Worm (Caenorhabditis elegans) whole organism, L3 larva: ENCODE results near the gene Y52E8A.2.

ENCODE experiments used
- R02D3.7 ChIP-seq: fragments of 150-350 bp; optimal IDR thresholded peaks from 2 replicates; lab custom pipeline; 2014; ENCODE audit warnings: missing biosample characterization, missing genetic modification characterization
- ZK546.5 ChIP-seq: sonication (generic microtip); optimal IDR thresholded peaks from 2 replicates; lab custom pipeline; 2017; ENCODE audit warnings: missing biosample characterization, missing genetic modification characterization
- aly-2 ChIP-seq: fragments of 150-350 bp; optimal IDR thresholded peaks from 2 replicates; lab custom pipeline; 2014; ENCODE audit warnings: missing biosample characterization, missing genetic modification characterization
- ama-1 ChIP-seq: fragments of 150-350 bp; optimal IDR thresholded peaks from 2 replicates; lab custom pipeline; 2018
- ceh-16 ChIP-seq: sonication (generic microtip); optimal IDR thresholded peaks from 2 replicates; lab custom pipeline; 2017; ENCODE audit warnings: missing biosample characterization, missing genetic modification characterization
- ceh-28 ChIP-seq: fragments of 150-350 bp; optimal IDR thresholded peaks from 2 replicates; lab custom pipeline; 2014; ENCODE audit warnings: missing biosample characterization, missing genetic modification reagents, missing genetic modification characterization
- ceh-82 ChIP-seq: fragments of 150-350 bp; optimal IDR thresholded peaks from 2 replicates; lab custom pipeline; 2014; ENCODE audit warnings: missing biosample characterization, missing genetic modification characterization
- ceh-9 ChIP-seq: sonication (generic microtip); optimal IDR thresholded peaks from 2 replicates; lab custom pipeline; 2018; ENCODE audit warnings: missing biosample characterization, missing genetic modification characterization
- daf-12 ChIP-seq: fragments of 150-350 bp; optimal IDR thresholded peaks from 2 replicates; lab custom pipeline; 2014; ENCODE audit warnings: missing biosample characterization, missing genetic modification reagents, missing genetic modification characterization
- egl-27 ChIP-seq: sonication (generic microtip); optimal IDR thresholded peaks from 4 replicates; lab custom pipeline; 2017; ENCODE audit warnings: missing biosample characterization, missing genetic modification reagents, missing genetic modification characterization
- egl-5 ChIP-seq: fragments of 150-350 bp; optimal IDR thresholded peaks from 2 replicates; lab custom pipeline; 2017; ENCODE audit warnings: missing biosample characterization, missing genetic modification reagents, missing genetic modification characterization, inconsistent platforms
- elt-1 ChIP-seq: fragments of 150-350 bp; optimal IDR thresholded peaks from 2 replicates; lab custom pipeline; 2014; ENCODE audit warnings: missing biosample characterization, missing genetic modification characterization
- elt-2 ChIP-seq: sonication (generic microtip); optimal IDR thresholded peaks from 2 replicates; lab custom pipeline; 2016; ENCODE audit warnings: missing genetic modification reagents, mild to moderate bottlenecking, missing genetic modification characterization, missing compliant biosample characterization
- elt-3 ChIP-seq, 3 experiments: fragments of 150-350 bp in 1 of 3; sonication (generic microtip) in 2 of 3; optimal IDR thresholded peaks; 2 replicates in 2 of 3; 4 replicates in 1 of 3; lab custom pipeline; 2014 to 2017; ENCODE audit warnings: missing biosample characterization in 3 of 3, missing genetic modification characterization in 3 of 3
- eor-1 ChIP-seq, 2 experiments: fragments of 150-350 bp; optimal IDR thresholded peaks; 2 replicates each; lab custom pipeline; 2014 to 2018; ENCODE audit warnings: missing biosample characterization in 2 of 2, missing genetic modification characterization in 2 of 2
- fkh-10 ChIP-seq: sonication (generic microtip); optimal IDR thresholded peaks from 2 replicates; lab custom pipeline; 2017; ENCODE audit warnings: missing biosample characterization, missing genetic modification reagents, missing genetic modification characterization
- fkh-2 ChIP-seq: fragments of 150-350 bp; optimal IDR thresholded peaks from 2 replicates; lab custom pipeline; 2014; ENCODE audit warnings: missing biosample characterization, missing genetic modification reagents, missing genetic modification characterization
- fos-1 ChIP-seq: fragments of 150-350 bp; optimal IDR thresholded peaks from 2 replicates; lab custom pipeline; 2014; ENCODE audit warnings: missing biosample characterization, missing genetic modification characterization
- hmg-11 ChIP-seq: sonication (generic microtip); optimal IDR thresholded peaks from 2 replicates; lab custom pipeline; 2016; ENCODE audit warnings: missing genetic modification characterization, missing compliant biosample characterization
- jun-1 ChIP-seq: fragments of 150-350 bp; optimal IDR thresholded peaks from 2 replicates; lab custom pipeline; 2014; ENCODE audit warnings: missing biosample characterization, missing genetic modification reagents, missing genetic modification characterization
- lin-15B ChIP-seq: fragments of 150-350 bp; optimal IDR thresholded peaks from 2 replicates; lab custom pipeline; 2014; ENCODE audit warnings: missing biosample characterization, missing genetic modification characterization
- lin-39 ChIP-seq: fragments of 150-350 bp; optimal IDR thresholded peaks from 2 replicates; lab custom pipeline; 2018; ENCODE audit warnings: missing biosample characterization, missing genetic modification reagents, missing genetic modification characterization
- lsy-12 ChIP-seq: sonication (generic microtip); optimal IDR thresholded peaks from 2 replicates; lab custom pipeline; 2016; ENCODE audit warnings: mild to moderate bottlenecking, missing genetic modification characterization, missing compliant biosample characterization
- mdl-1 ChIP-seq: fragments of 150-350 bp; optimal IDR thresholded peaks from 2 replicates; lab custom pipeline; 2014; ENCODE audit warnings: missing biosample characterization, missing genetic modification characterization
- mml-1 ChIP-seq: fragments of 150-350 bp; sonication (generic microtip); optimal IDR thresholded peaks from 3 replicates; lab custom pipeline; 2014; ENCODE audit warnings: missing biosample characterization, missing genetic modification characterization
- nfya-1 ChIP-seq: sonication (generic microtip); optimal IDR thresholded peaks from 2 replicates; lab custom pipeline; 2017; ENCODE audit warnings: missing genetic modification characterization, mild to moderate bottlenecking, missing compliant biosample characterization, antibody characterized with exemption, moderate library complexity; ENCODE audit not compliant: insufficient read depth
- nhr-11 ChIP-seq: fragments of 150-350 bp; optimal IDR thresholded peaks from 2 replicates; lab custom pipeline; 2014; ENCODE audit warnings: missing biosample characterization, missing genetic modification characterization
- nhr-12 ChIP-seq: fragments of 150-350 bp; optimal IDR thresholded peaks from 2 replicates; lab custom pipeline; 2014; ENCODE audit warnings: missing biosample characterization, missing genetic modification characterization
- nhr-23 ChIP-seq: fragments of 150-350 bp; optimal IDR thresholded peaks from 2 replicates; lab custom pipeline; 2014; ENCODE audit warnings: missing biosample characterization, missing genetic modification reagents, missing genetic modification characterization
- nhr-237 ChIP-seq: fragments of 150-350 bp; optimal IDR thresholded peaks from 2 replicates; lab custom pipeline; 2014; ENCODE audit warnings: missing biosample characterization, missing genetic modification characterization
- nhr-25 ChIP-seq: sonication (generic microtip); optimal IDR thresholded peaks from 2 replicates; lab custom pipeline; 2017; ENCODE audit warnings: missing biosample characterization, missing genetic modification characterization
- nhr-28 ChIP-seq: fragments of 150-350 bp; optimal IDR thresholded peaks from 2 replicates; lab custom pipeline; 2014; ENCODE audit warnings: missing biosample characterization, missing genetic modification characterization
- nhr-43 ChIP-seq: sonication (generic microtip); optimal IDR thresholded peaks from 2 replicates; lab custom pipeline; 2016; ENCODE audit warnings: mild to moderate bottlenecking, missing genetic modification characterization, missing compliant biosample characterization; ENCODE audit not compliant: poor library complexity, severe bottlenecking
- nhr-67 ChIP-seq: fragments of 150-350 bp; optimal IDR thresholded peaks from 2 replicates; lab custom pipeline; 2014; ENCODE audit warnings: missing biosample characterization, missing genetic modification characterization
- nhr-76 ChIP-seq: fragments of 150-350 bp; sonication (generic microtip); optimal IDR thresholded peaks from 5 replicates; lab custom pipeline; 2014; ENCODE audit warnings: missing biosample characterization, missing genetic modification characterization
- nhr-77 ChIP-seq: fragments of 150-350 bp; optimal IDR thresholded peaks from 2 replicates; lab custom pipeline; 2014; ENCODE audit warnings: missing biosample characterization, missing genetic modification characterization
- pha-4 ChIP-seq: fragments of 150-350 bp; optimal IDR thresholded peaks from 2 replicates; lab custom pipeline; 2014; ENCODE audit warnings: missing biosample characterization, missing genetic modification reagents, missing genetic modification characterization
- pqm-1 ChIP-seq: fragments of 150-350 bp; optimal IDR thresholded peaks from 2 replicates; lab custom pipeline; 2017; ENCODE audit warnings: missing biosample characterization, missing genetic modification characterization, inconsistent platforms
- sea-2 ChIP-seq: fragments of 150-350 bp; sonication (generic microtip); optimal IDR thresholded peaks from 4 replicates; lab custom pipeline; 2014; ENCODE audit warnings: missing biosample characterization, missing genetic modification reagents, missing genetic modification characterization
- skn-1 ChIP-seq: fragments of 150-350 bp; optimal IDR thresholded peaks from 2 replicates; lab custom pipeline; 2014; ENCODE audit warnings: missing biosample characterization, missing genetic modification characterization
- snpc-4 ChIP-seq: fragments of 150-350 bp; optimal IDR thresholded peaks from 2 replicates; lab custom pipeline; 2014; ENCODE audit warnings: missing biosample characterization, missing genetic modification characterization
- tbx-2 ChIP-seq: sonication (generic microtip); optimal IDR thresholded peaks from 2 replicates; lab custom pipeline; 2016; ENCODE audit warnings: mild to moderate bottlenecking, missing genetic modification characterization, missing compliant biosample characterization
- unc-39 ChIP-seq: sonication (generic microtip); optimal IDR thresholded peaks from 4 replicates; lab custom pipeline; 2017; ENCODE audit warnings: missing biosample characterization, missing genetic modification characterization
- unc-62 ChIP-seq: fragments of 150-350 bp; sonication (generic microtip); optimal IDR thresholded peaks from 4 replicates; lab custom pipeline; 2014; ENCODE audit warnings: missing biosample characterization, missing genetic modification reagents, missing genetic modification characterization
- zag-1 ChIP-seq: fragments of 150-350 bp; optimal IDR thresholded peaks from 2 replicates; lab custom pipeline; 2014; ENCODE audit warnings: missing biosample characterization, missing genetic modification characterization
- ztf-11 ChIP-seq: fragments of 150-350 bp; optimal IDR thresholded peaks from 2 replicates; lab custom pipeline; 2014; ENCODE audit warnings: missing biosample characterization, missing genetic modification characterization
- ztf-4 ChIP-seq: fragments of 150-350 bp; optimal IDR thresholded peaks from 2 replicates; lab custom pipeline; 2014; ENCODE audit warnings: missing biosample characterization, missing genetic modification characterization

Gene Y52E8A.2

ce11 chrII:4297259-4297658 is 23.4 kb upstream of the Y52E8A.2 start:
- no peak for TF ChIP-seq nhr-76 (tag; lab: Kevin White, UChicago)
- TF ChIP-seq mml-1 (tag; lab: Kevin White, UChicago): no peak
- peak; percentile 53 for TF ChIP-seq elt-2 (tag; lab: Kevin White, UChicago)

ce11 chrII:4299227-4299703 is 21.4 kb upstream of the Y52E8A.2 start, which contains the start of gene sco-1:
TSS of gene sco-1 (plus strand) at chrII:4299653.
- peak; percentile 8 for TF ChIP-seq fkh-2 (tag; lab: Kevin White, UChicago)
- TF ChIP-seq jun-1 (tag; lab: Kevin White, UChicago): peak; percentile 85
- peak; percentile 78 for TF ChIP-seq elt-2 (tag; lab: Kevin White, UChicago)
- TF ChIP-seq eor-1 (tag; optimal IDR thresholded peaks at IDR 0.05; lab: Kevin White, UChicago): no peak
- TF ChIP-seq nhr-76 (tag; lab: Kevin White, UChicago): no peak
- peak; percentile 100 for TF ChIP-seq R02D3.7 (tag; lab: Kevin White, UChicago)
- TF ChIP-seq nhr-43: peak; percentile 98
- no peak for TF ChIP-seq nhr-67 (tag; lab: Kevin White, UChicago)
- TF ChIP-seq sea-2 (GFP tag; lab: Kevin White, UChicago): no peak
- peak; percentile 63 for TF ChIP-seq ama-1 (lab: Kevin White, UChicago)
- peak; percentile 94 for TF ChIP-seq fkh-10 (GFP tag; lab: Kevin White, UChicago)
- TF ChIP-seq lsy-12: peak; percentile 92
- TF ChIP-seq nhr-11: peak; percentile 48
- peak; percentile 88 for TF ChIP-seq nhr-25 (tag; lab: Kevin White, UChicago)
- TF ChIP-seq nhr-77 (tag; lab: Kevin White, UChicago): peak; percentile 28
- TF ChIP-seq nhr-28 (tag; lab: Kevin White, UChicago): peak; percentile 28
- TF ChIP-seq ztf-11 (tag; lab: Kevin White, UChicago): no peak
- TF ChIP-seq ceh-82: peak; percentile 83
- TF ChIP-seq mml-1 (tag; lab: Kevin White, UChicago): no peak
- TF ChIP-seq egl-27 (tag; lab: Kevin White, UChicago): peak; percentile 80
- TF ChIP-seq lin-39 (tag; lab: Kevin White, UChicago): peak; percentile 95
- peak; percentile 7 for TF ChIP-seq elt-1 (tag; lab: Kevin White, UChicago)
- peak; percentile 87 for TF ChIP-seq ceh-28 (tag; lab: Kevin White, UChicago)
- no peak for TF ChIP-seq unc-39 (tag; lab: Kevin White, UChicago)
- no peak for TF ChIP-seq ceh-9 (tag; lab: Kevin White, UChicago)
- peak; percentile 99 for TF ChIP-seq lin-15B (tag; lab: Kevin White, UChicago)
- TF ChIP-seq mdl-1 (tag; lab: Kevin White, UChicago): peak; percentile 24
- TF ChIP-seq aly-2 (tag; lab: Kevin White, UChicago): peak; percentile 52
- TF ChIP-seq unc-62: no peak
- peak; percentile 87 for TF ChIP-seq pqm-1 (tag; lab: Kevin White, UChicago)
- no peak for TF ChIP-seq nhr-237 (tag; lab: Kevin White, UChicago)
- no peak for TF ChIP-seq zag-1
- peak; percentile 96 for TF ChIP-seq egl-5 (tag; lab: Kevin White, UChicago)
- peak; percentile 46 for TF ChIP-seq fos-1 (tag; lab: Kevin White, UChicago)
- peak; percentile 48 for TF ChIP-seq ZK546.5 (tag; lab: Kevin White, UChicago)
- TF ChIP-seq nhr-23 (tag; lab: Kevin White, UChicago): peak; percentile 98
- TF ChIP-seq nfya-1 (tag; lab: Kevin White, UChicago): peak; percentile 96
- peak; percentile 41 for TF ChIP-seq ztf-4
- TF ChIP-seq snpc-4 (tag; lab: Kevin White, UChicago): peak; percentile 85
- no peak for TF ChIP-seq nhr-12 (tag; lab: Kevin White, UChicago)
- no peak for TF ChIP-seq elt-3 (tag; optimal IDR thresholded peaks at IDR 0.05; lab: Kevin White, UChicago)
- TF ChIP-seq daf-12: no peak
- TF ChIP-seq skn-1 (tag; lab: Kevin White, UChicago): peak; percentile 80
- peak; percentile 100 for TF ChIP-seq pha-4 (tag; lab: Kevin White, UChicago)
- peak; percentile 93 for TF ChIP-seq hmg-11
- peak; percentile 78 for TF ChIP-seq tbx-2 (tag; lab: Kevin White, UChicago)
- TF ChIP-seq ceh-16 (tag; lab: Kevin White, UChicago): peak; percentile 56
